Fruit fly (Drosophila melanogaster): ENCODE measurements around the gene kmr.

dm6 chr3R:13801184-13802056, 86.4 kb downstream of the kmr start:
- no peak for TF ChIP-seq CG33017 (tag; optimal IDR thresholded peaks at IDR 0.05)
- TF ChIP-seq Clk (GFP tag; optimal IDR thresholded peaks at IDR 0.05) = no peak
- TF ChIP-seq tj (GFP tag; optimal IDR thresholded peaks at IDR 0.05) = no peak

All from whole organism, adult.